Fruit fly (Drosophila melanogaster): ENCODE data around the gene CG2217.
A peak's percentile ranks its signal among the peaks of the same experiment; 100 is the strongest.

Gene CG2217

DNA sequence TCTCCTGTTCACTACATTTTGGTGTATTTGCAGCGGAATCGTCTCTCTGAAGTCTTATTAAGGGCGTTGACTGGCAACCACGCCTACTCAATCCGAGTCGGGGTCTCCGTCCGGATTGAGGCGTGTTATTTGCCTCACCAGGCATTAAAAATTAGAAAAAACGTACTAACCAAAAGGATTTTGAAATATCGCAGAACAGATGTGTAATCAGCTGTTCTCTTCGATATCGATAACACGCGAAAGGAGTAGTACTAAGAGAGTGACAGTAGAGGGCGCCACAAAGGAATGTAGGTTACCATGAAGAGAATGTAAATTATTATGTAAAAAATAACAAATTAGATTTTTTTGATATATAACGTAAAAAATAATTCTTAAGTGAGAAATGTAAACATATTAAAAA lies 2.2 kb upstream of the CG2217 start, which contains the start of gene CG15536 (continued):
- TF ChIP-seq CG16813 (GFP tag; IDR thresholded peaks at IDR 0.05; ENCODE audit: partially characterized antibody) = peak; percentile 59
- TF ChIP-seq MBD-R2 (GFP tag; IDR thresholded peaks at IDR 0.05) = peak; percentile 93
- no peak for TF ChIP-seq CG31388 (GFP tag; optimal IDR thresholded peaks at IDR 0.05)
- TF ChIP-seq CG4360 (GFP tag; IDR thresholded peaks at IDR 0.05) = no peak
- no peak for TF ChIP-seq ftz-f1 (GFP tag; optimal IDR thresholded peaks at IDR 0.05)
- peak; percentile 35 for TF ChIP-seq inv (GFP tag; IDR thresholded peaks at IDR 0.05; ENCODE audit: partially characterized antibody)
- no peak for TF ChIP-seq CG10959 (GFP tag; IDR thresholded peaks at IDR 0.05)
- peak; percentile 54; the same call in 1 of the 2 replicates for TF ChIP-seq nerfin-2 (GFP tag; IDR thresholded peaks at IDR 0.05; ENCODE audit: partially characterized antibody)
- TF ChIP-seq Sox102F (GFP tag; optimal IDR thresholded peaks at IDR 0.05) = no peak
- TF ChIP-seq unc-4 (GFP tag; IDR thresholded peaks at IDR 0.05; ENCODE audit: partially characterized antibody) = peak; percentile 64
- no peak for TF ChIP-seq CG8388 (GFP tag; optimal IDR thresholded peaks at IDR 0.05)
- peak; percentile 36 for TF ChIP-seq MESR4 (GFP tag; optimal IDR thresholded peaks at IDR 0.05)
- TF ChIP-seq pzg (GFP tag; optimal IDR thresholded peaks at IDR 0.05) = peak; percentile 62
- TF ChIP-seq wor (GFP tag; IDR thresholded peaks at IDR 0.05) = no peak
- TF ChIP-seq Fer3 (tag; optimal IDR thresholded peaks at IDR 0.05) = no peak
- no peak for TF ChIP-seq ab (GFP tag; optimal IDR thresholded peaks at IDR 0.05)
- TF ChIP-seq Mes4 (GFP tag; optimal IDR thresholded peaks at IDR 0.05) = no peak
- no peak for TF ChIP-seq E2f1 (GFP tag; IDR thresholded peaks at IDR 0.05)
- TF ChIP-seq CG4424 (GFP tag; optimal IDR thresholded peaks at IDR 0.05) = no peak
- TF ChIP-seq sisA (GFP tag; IDR thresholded peaks at IDR 0.05) = no peak
- peak; percentile 17 for TF ChIP-seq grau (tag; optimal IDR thresholded peaks at IDR 0.05)
- TF ChIP-seq sim (GFP tag; IDR thresholded peaks at IDR 0.05) = no peak
- no peak for TF ChIP-seq fd96Cb (tag; optimal IDR thresholded peaks at IDR 0.05)
- TF ChIP-seq BEAF-32 (GFP tag; optimal IDR thresholded peaks at IDR 0.05) = peak; percentile 63
- TF ChIP-seq CG10654 (GFP tag; optimal IDR thresholded peaks at IDR 0.05) = no peak
- no peak for TF ChIP-seq Atf6 (GFP tag; IDR thresholded peaks at IDR 0.05)
- TF ChIP-seq knrl (GFP tag; IDR thresholded peaks at IDR 0.05; ENCODE audit: partially characterized antibody) = peak; percentile 47; the same call in 2 of the 3 replicates
- no peak for TF ChIP-seq CkIIα-i1 (GFP tag; IDR thresholded peaks at IDR 0.05)
- no peak for TF ChIP-seq dati (GFP tag; IDR thresholded peaks at IDR 0.05)
- TF ChIP-seq ato (GFP tag; IDR thresholded peaks at IDR 0.05; ENCODE audit: partially characterized antibody) = peak; percentile 46; the same call in 1 of the 2 replicates
- TF ChIP-seq Dp (GFP tag; optimal IDR thresholded peaks at IDR 0.05) = peak; percentile 72
- no peak for TF ChIP-seq sr (GFP tag; IDR thresholded peaks at IDR 0.05)
- TF ChIP-seq CG31441 (GFP tag; IDR thresholded peaks at IDR 0.05) = no peak
- no peak for TF ChIP-seq gsb (GFP tag; IDR thresholded peaks at IDR 0.05)
- TF ChIP-seq Hr39 (optimal IDR thresholded peaks at IDR 0.05) = no peak
- TF ChIP-seq CG1832 (GFP tag; optimal IDR thresholded peaks at IDR 0.05) = no peak
- TF ChIP-seq CG4854 (GFP tag; optimal IDR thresholded peaks at IDR 0.05) = no peak
- TF ChIP-seq Dek (tag; optimal IDR thresholded peaks at IDR 0.05) = no peak
- no peak for TF ChIP-seq p53 (GFP tag; optimal IDR thresholded peaks at IDR 0.05)
- no peak for TF ChIP-seq CG9817 (tag; optimal IDR thresholded peaks at IDR 0.05)
- no peak for TF ChIP-seq Kr (GFP tag; optimal IDR thresholded peaks at IDR 0.05)
- no peak for TF ChIP-seq zf30C (GFP tag; optimal IDR thresholded peaks at IDR 0.05)
- TF ChIP-seq CG8944 (GFP tag; optimal IDR thresholded peaks at IDR 0.05) = no peak
- TF ChIP-seq CG11456 (GFP tag; IDR thresholded peaks at IDR 0.05) = no peak
- TF ChIP-seq trem (tag; optimal IDR thresholded peaks at IDR 0.05) = peak; percentile 47
- TF ChIP-seq CG1024 (GFP tag; IDR thresholded peaks at IDR 0.05) = no peak
- no peak for TF ChIP-seq CG4282 (GFP tag; optimal IDR thresholded peaks at IDR 0.05)
- peak; percentile 60 for TF ChIP-seq CG14860 (GFP tag; IDR thresholded peaks at IDR 0.05; ENCODE audit: partially characterized antibody)
- TF ChIP-seq Fer1 (GFP tag; optimal IDR thresholded peaks at IDR 0.05) = no peak
- peak; percentile 15; the same call in 2 of the 3 replicates for TF ChIP-seq zen2 (GFP tag; IDR thresholded peaks at IDR 0.05; ENCODE audit: partially characterized antibody)
- no peak for TF ChIP-seq br (optimal IDR thresholded peaks at IDR 0.05)
- TF ChIP-seq scrt (GFP tag; optimal IDR thresholded peaks at IDR 0.05) = no peak
